Worm (Caenorhabditis elegans): ENCODE measurements around the gene cca-1.

The cca-1 gene

ce11 chrX:7886200-7886599, 10.4 kb upstream of the cca-1 start:
- TF ChIP-seq ama-1 (optimal IDR thresholded peaks at IDR 0.05) (no peak), snpc-4 (tag; optimal IDR thresholded peaks at IDR 0.05) (no peak), alr-1 (tag; optimal IDR thresholded peaks at IDR 0.05) (no peak), zag-1 (tag; optimal IDR thresholded peaks at IDR 0.05) (no peak), mab-5 (tag; optimal IDR thresholded peaks at IDR 0.05) (no peak), ztf-1 (GFP tag; conservative IDR thresholded peaks at IDR 0.05) (no peak), egl-27 (tag; optimal IDR thresholded peaks at IDR 0.05) (no peak), unc-39 (tag; optimal IDR thresholded peaks at IDR 0.05) (no peak), nhr-21 (tag; optimal IDR thresholded peaks at IDR 0.05) (no peak), nhr-23 (tag; optimal IDR thresholded peaks at IDR 0.05) (no peak)

ce11 chrX:7883994-7884393, 8.2 kb upstream of the cca-1 start, which contains the start of gene pcyt-2.2:
TSS of gene pcyt-2.2 (plus strand) at chrX:7884294.
- no peak for TF ChIP-seq C34F6.9 (tag; optimal IDR thresholded peaks at IDR 0.05)
- no peak for TF ChIP-seq nhr-77 (tag; optimal IDR thresholded peaks at IDR 0.05)

ce11 chrX:7881307-7881706, 5.6 kb upstream of the cca-1 start:
- TF ChIP-seq lsy-2 (tag; optimal IDR thresholded peaks at IDR 0.05) (no peak), zag-1 (tag; optimal IDR thresholded peaks at IDR 0.05) (no peak), nhr-129 (tag; optimal IDR thresholded peaks at IDR 0.05) (no peak), gmeb-1 (tag; optimal IDR thresholded peaks at IDR 0.05) (no peak), lin-39 (tag; optimal IDR thresholded peaks at IDR 0.05) (no peak), ztf-1 (GFP tag; conservative IDR thresholded peaks at IDR 0.05) (no peak), C34F6.9 (tag; optimal IDR thresholded peaks at IDR 0.05) (no peak), nhr-11 (tag; optimal IDR thresholded peaks at IDR 0.05) (no peak), unc-55 (GFP tag; optimal IDR thresholded peaks at IDR 0.05) (no peak), ZK546.5 (tag; optimal IDR thresholded peaks at IDR 0.05) (no peak)

ce11 chrX:7880848-7881247, 5.1 kb upstream of the cca-1 start, which contains the start of gene C39D10.8:
TSS of gene C39D10.8 (minus strand) at chrX:7880948.
- TF ChIP-seq nhr-21 (tag; optimal IDR thresholded peaks at IDR 0.05) (peak; percentile 6), peb-1 (tag; optimal IDR thresholded peaks at IDR 0.05) (no peak)

- TF ChIP-seq mab-5 (tag; optimal IDR thresholded peaks at IDR 0.05) (peak; percentile 29), gmeb-1 (tag; optimal IDR thresholded peaks at IDR 0.05) (no peak), unc-55 (GFP tag; optimal IDR thresholded peaks at IDR 0.05) (peak; percentile 63)
Observed at ce11 chrX:7873350-7873749, 2.4 kb downstream of the cca-1 start.

- TF ChIP-seq sma-9 (GFP tag; optimal IDR thresholded peaks at IDR 0.05), result no peak
- no peak for TF ChIP-seq sma-9 (tag; optimal IDR thresholded peaks at IDR 0.05)
- TF ChIP-seq skn-1 (tag; optimal IDR thresholded peaks at IDR 0.05), result peak; percentile 44
Observed at ce11 chrX:7867307-7867706, 8.4 kb downstream of the cca-1 start.

- TF ChIP-seq mab-5 (tag; optimal IDR thresholded peaks at IDR 0.05), result no peak
- TF ChIP-seq peb-1 (tag; optimal IDR thresholded peaks at IDR 0.05), result no peak
- peak; percentile 44 for TF ChIP-seq F13H6.1 (tag; optimal IDR thresholded peaks at IDR 0.05)
- TF ChIP-seq nhr-129 (tag; optimal IDR thresholded peaks at IDR 0.05), result peak; percentile 70
Observed at ce11 chrX:7866493-7866892, 9.3 kb downstream of the cca-1 start.

ce11 chrX:7847413-7847812, 28.3 kb downstream of the cca-1 start, which contains the start of gene C54D2.6:
TSS of gene C54D2.6 (minus strand) at chrX:7847513.
- TF ChIP-seq unc-39 (tag; optimal IDR thresholded peaks at IDR 0.05) (no peak), elt-3 (tag; optimal IDR thresholded peaks at IDR 0.05) (no peak), mab-5 (tag; optimal IDR thresholded peaks at IDR 0.05) (no peak), ceh-16 (tag; optimal IDR thresholded peaks at IDR 0.05) (no peak), gmeb-1 (tag; optimal IDR thresholded peaks at IDR 0.05) (no peak), aly-2 (tag; optimal IDR thresholded peaks at IDR 0.05) (no peak), lin-39 (tag; optimal IDR thresholded peaks at IDR 0.05) (no peak), nhr-25 (tag; optimal IDR thresholded peaks at IDR 0.05) (no peak), blmp-1 (tag; optimal IDR thresholded peaks at IDR 0.05; ENCODE audit: insufficient read depth) (no peak), F13H6.1 (tag; optimal IDR thresholded peaks at IDR 0.05) (no peak), nhr-129 (tag; optimal IDR thresholded peaks at IDR 0.05) (no peak), elt-1 (tag; optimal IDR thresholded peaks at IDR 0.05) (no peak), sem-4 (tag; optimal IDR thresholded peaks at IDR 0.05) (no peak), nhr-77 (tag; optimal IDR thresholded peaks at IDR 0.05) (no peak), alr-1 (tag; optimal IDR thresholded peaks at IDR 0.05) (no peak), nhr-11 (tag; optimal IDR thresholded peaks at IDR 0.05) (no peak)
